Worm (Caenorhabditis elegans): ENCODE results near the gene cth-2.

Gene cth-2

ce11 chrII:7072590-7073536 lies 15.1 kb upstream of the cth-2 start (continued):
- TF ChIP-seq zip-11 (GFP tag; IDR thresholded peaks at IDR 0.05) (no peak), sdz-12 (GFP tag; optimal IDR thresholded peaks at IDR 0.05) (no peak), ceh-28 (tag; optimal IDR thresholded peaks at IDR 0.05) (no peak), F44E2.7 (GFP tag; IDR thresholded peaks at IDR 0.05) (no peak), lin-13 (GFP tag; optimal IDR thresholded peaks at IDR 0.05) (peak; percentile 21), nhr-41 (GFP tag; IDR thresholded peaks at IDR 0.05) (no peak), fos-1 (tag; optimal IDR thresholded peaks at IDR 0.05) (no peak), nhr-111 (GFP tag; optimal IDR thresholded peaks at IDR 0.05) (no peak), nhr-102 (tag; optimal IDR thresholded peaks at IDR 0.05) (no peak), lin-38 (GFP tag; IDR thresholded peaks at IDR 0.05) (peak; percentile 89), pha-4 (GFP tag; IDR thresholded peaks at IDR 0.05) (no peak), pha-4 (tag; optimal IDR thresholded peaks at IDR 0.05) (peak; percentile 35), tag-97 (GFP tag; IDR thresholded peaks at IDR 0.05) (no peak), lin-1 (GFP tag; IDR thresholded peaks at IDR 0.05) (peak; percentile 68; the same call in 1 of the 2 replicates), ztf-7 (tag; optimal IDR thresholded peaks at IDR 0.05) (no peak), madf-9 (GFP tag; conservative IDR thresholded peaks at IDR 0.05) (no peak), unc-130 (GFP tag; optimal IDR thresholded peaks at IDR 0.05) (peak; percentile 11), spr-3 (GFP tag; optimal IDR thresholded peaks at IDR 0.05) (no peak), nhr-77 (tag; optimal IDR thresholded peaks at IDR 0.05) (peak; percentile 38), R02D3.7 (tag; optimal IDR thresholded peaks at IDR 0.05) (no peak), Y75B8A.6 (GFP tag; IDR thresholded peaks at IDR 0.05) (no peak), D1046.2 (GFP tag; IDR thresholded peaks at IDR 0.05) (no peak), dmd-8 (GFP tag; IDR thresholded peaks at IDR 0.05) (no peak), Y5F2A.4 (GFP tag; optimal IDR thresholded peaks at IDR 0.05) (no peak), jun-1 (tag; optimal IDR thresholded peaks at IDR 0.05) (no peak), rbr-2 (tag; optimal IDR thresholded peaks at IDR 0.05) (peak; percentile 56), daf-8 (GFP tag; IDR thresholded peaks at IDR 0.05) (no peak), nhr-25 (tag; optimal IDR thresholded peaks at IDR 0.05; ENCODE audit: borderline replicate concordance, insufficient read depth) (no peak), mes-2 (tag; optimal IDR thresholded peaks at IDR 0.05; ENCODE audit: poor library complexity, severe bottlenecking) (peak; percentile 77), saeg-2 (GFP tag; IDR thresholded peaks at IDR 0.05) (no peak), lim-7 (GFP tag; IDR thresholded peaks at IDR 0.05) (no peak), nhr-28 (tag; optimal IDR thresholded peaks at IDR 0.05) (peak; percentile 65), ama-1 (optimal IDR thresholded peaks at IDR 0.05) (no peak), lir-3 (tag; optimal IDR thresholded peaks at IDR 0.05) (no peak), ceh-20 (GFP tag; IDR thresholded peaks at IDR 0.05) (peak; percentile 53; the same call in 1 of the 2 replicates), nhr-11 (tag; optimal IDR thresholded peaks at IDR 0.05) (peak; percentile 98), ZK337.2 (GFP tag; IDR thresholded peaks at IDR 0.05) (no peak), vab-7 (GFP tag; IDR thresholded peaks at IDR 0.05) (peak; percentile 32; the same call in 1 of the 2 replicates), aly-2 (tag; optimal IDR thresholded peaks at IDR 0.05) (no peak), mdt-29 (GFP tag; IDR thresholded peaks at IDR 0.05) (peak; percentile 53; the same call in 1 of the 2 replicates), egl-27 (tag; optimal IDR thresholded peaks at IDR 0.05) (no peak), lsy-2 (tag; optimal IDR thresholded peaks at IDR 0.05) (peak; percentile 21 to 81), cey-2 (tag; optimal IDR thresholded peaks at IDR 0.05; ENCODE audit: borderline replicate concordance, insufficient read depth) (no peak), snpc-4 (tag; optimal IDR thresholded peaks at IDR 0.05) (no peak), T26A8.4 (GFP tag; IDR thresholded peaks at IDR 0.05) (no peak), nhr-237 (tag; optimal IDR thresholded peaks at IDR 0.05) (no peak), F37D6.2 (tag; optimal IDR thresholded peaks at IDR 0.05) (no peak), F10B5.3 (tag; optimal IDR thresholded peaks at IDR 0.05) (no peak), dpl-1 (GFP tag; optimal IDR thresholded peaks at IDR 0.05) (peak; percentile 59), F49E8.2 (tag; optimal IDR thresholded peaks at IDR 0.05; ENCODE audit: borderline replicate concordance) (no peak)

Measured in whole organism, L4 larva.